Worm (Caenorhabditis elegans) whole organism, L4/young adult: Measurements from ENCODE around the gene oac-24.

Experiments
- W03F9.2 ChIP-seq: fragments of 150-350 bp; optimal IDR thresholded peaks from 2 replicates; lab custom pipeline; 2014; ENCODE audit warnings: missing biosample characterization, missing genetic modification characterization
- him-1 ChIP-seq: sonication (generic microtip); optimal IDR thresholded peaks from 2 replicates; lab custom pipeline; 2016; ENCODE audit warnings: missing genotype, missing genetic modification reagents, missing genetic modification characterization, missing compliant biosample characterization

DNA sequence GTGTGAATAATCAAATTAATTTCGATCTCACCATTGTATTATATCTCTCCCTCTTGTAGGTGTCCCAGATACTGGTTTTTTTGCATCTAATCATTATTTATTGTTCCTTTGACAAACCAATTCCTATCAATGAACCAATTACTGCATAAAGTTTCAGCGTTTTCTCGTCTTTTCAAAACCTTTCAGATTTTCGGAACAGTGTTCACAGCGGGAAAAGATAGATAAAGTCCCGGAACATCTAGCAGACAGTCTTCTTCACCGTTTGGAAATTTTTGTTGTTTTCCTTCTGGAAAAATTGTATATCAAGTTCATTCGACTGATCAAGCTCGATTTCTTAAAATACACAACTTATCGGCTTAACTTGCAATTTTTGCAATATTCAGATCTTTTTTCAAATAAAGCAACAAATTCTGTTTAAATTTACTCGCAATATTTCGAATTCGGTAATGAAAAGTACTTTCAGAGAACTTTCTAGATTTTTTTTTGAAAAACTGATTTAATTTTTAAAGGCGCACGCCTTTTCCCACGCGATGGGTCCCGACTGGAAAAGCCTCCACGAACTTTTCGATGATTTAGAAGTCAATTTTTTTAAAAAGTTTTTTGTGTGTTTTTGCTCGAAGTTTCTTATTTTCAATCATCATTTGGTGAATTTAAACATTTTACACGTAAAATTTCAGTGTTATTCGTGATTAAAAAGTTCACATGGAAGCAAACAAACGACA lies 44.9 kb downstream of the oac-24 start, which contains the start of gene pgl-3:
- TF ChIP-seq him-1 (tag; lab: Kevin White, UChicago) (no peak), W03F9.2 (tag; lab: Kevin White, UChicago) (no peak)
